Fruit fly (Drosophila melanogaster) whole organism, embryonic: Measurements from ENCODE around the gene cmb.

Experiments used
- Abd-B ChIP-seq: fragments of 200-800 bp; sonication (Bioruptor generic); optimal IDR thresholded peaks from 2 replicates; lab custom pipeline; 2018; ENCODE audit warnings: missing biosample characterization, mild to moderate bottlenecking, missing genetic modification characterization, moderate library complexity
- Asciz ChIP-seq: fragments of 200-800 bp; sonication (Bioruptor generic); optimal IDR thresholded peaks from 2 replicates; lab custom pipeline; 2017; ENCODE audit warnings: missing biosample characterization, mild to moderate bottlenecking, missing genetic modification characterization, missing genetic modification reagents
- CG11093 ChIP-seq: fragments of 200-800 bp; sonication (Bioruptor generic); IDR thresholded peaks from 3 replicates; pipeline ENCODE4 v1.3.6; 2022; ENCODE audit warnings: missing biosample characterization, missing genetic modification characterization
- CG13287 ChIP-seq: fragments of 200-800 bp; sonication (Bioruptor generic); IDR thresholded peaks from 2 replicates; pipeline ENCODE4 v1.3.6; 2022; ENCODE audit warnings: missing biosample characterization, missing genetic modification characterization; ENCODE audit not compliant: partially characterized antibody
- CG13775 ChIP-seq: fragments of 200-800 bp; sonication (Bioruptor generic); optimal IDR thresholded peaks from 3 replicates; lab custom pipeline; 2017; ENCODE audit warnings: missing biosample characterization, mild to moderate bottlenecking, missing genetic modification characterization
- CG14014 ChIP-seq: fragments of 200-800 bp; sonication (Bioruptor generic); IDR thresholded peaks from 2 replicates; pipeline ENCODE4 v1.3.6; 2022; ENCODE audit warnings: missing biosample characterization, missing genetic modification characterization
- CG14710 ChIP-seq: fragments of 200-800 bp; sonication (Bioruptor generic); optimal IDR thresholded peaks from 3 replicates; lab custom pipeline; 2019; ENCODE audit warnings: missing biosample characterization, mild to moderate bottlenecking, missing genetic modification characterization, moderate library complexity
- CG14860 ChIP-seq: fragments of 200-800 bp; sonication (Bioruptor generic); IDR thresholded peaks from 3 replicates; pipeline ENCODE4 v1.3.6; 2022; ENCODE audit warnings: missing biosample characterization, missing genetic modification characterization; ENCODE audit not compliant: partially characterized antibody
- CG1647 ChIP-seq: fragments of 200-800 bp; sonication (Bioruptor generic); optimal IDR thresholded peaks from 3 replicates; lab custom pipeline; 2016; ENCODE audit warnings: missing biosample characterization, missing genetic modification characterization
- CG17361 ChIP-seq: fragments of 200-800 bp; sonication (Bioruptor generic); IDR thresholded peaks from 3 replicates; pipeline ENCODE4 v1.3.6; 2022; ENCODE audit warnings: missing biosample characterization, missing genetic modification characterization
- CG17829 ChIP-seq: fragments of 200-800 bp; optimal IDR thresholded peaks from 2 replicates; lab custom pipeline; 2019; ENCODE audit warnings: missing biosample characterization, mild to moderate bottlenecking, missing genetic modification characterization, moderate library complexity
- CG18262 ChIP-seq: fragments of 200-800 bp; optimal IDR thresholded peaks from 3 replicates; lab custom pipeline; 2019; ENCODE audit warnings: missing biosample characterization, mild to moderate bottlenecking, missing genetic modification characterization, moderate library complexity
- CG2712 ChIP-seq: fragments of 200-800 bp; optimal IDR thresholded peaks from 3 replicates; lab custom pipeline; 2019; ENCODE audit warnings: missing biosample characterization, mild to moderate bottlenecking, missing genetic modification characterization, moderate library complexity
- CG31441 ChIP-seq: fragments of 200-800 bp; sonication (Bioruptor generic); IDR thresholded peaks from 2 replicates; pipeline ENCODE4 v1.3.6; 2022; ENCODE audit warnings: missing biosample characterization, missing genetic modification characterization
- CG3838 ChIP-seq: fragments of 200-800 bp; sonication (Bioruptor generic); optimal IDR thresholded peaks from 3 replicates; lab custom pipeline; 2016; ENCODE audit warnings: missing biosample characterization, missing genetic modification characterization
- CG7556 ChIP-seq: fragments of 200-800 bp; sonication (Bioruptor generic); optimal IDR thresholded peaks from 2 replicates; lab custom pipeline; 2017; ENCODE audit warnings: missing biosample characterization, mild to moderate bottlenecking, missing genetic modification characterization
- CG8281 ChIP-seq: fragments of 200-800 bp; sonication (Bioruptor generic); optimal IDR thresholded peaks from 2 replicates; lab custom pipeline; 2018; ENCODE audit warnings: missing biosample characterization, mild to moderate bottlenecking, missing genetic modification characterization, moderate library complexity
- CG8924 ChIP-seq: fragments of 200-800 bp; optimal IDR thresholded peaks from 3 replicates; lab custom pipeline; 2019; ENCODE audit warnings: missing biosample characterization, mild to moderate bottlenecking, missing genetic modification characterization, moderate library complexity
- CG9437 ChIP-seq: fragments of 200-800 bp; sonication (Bioruptor generic); optimal IDR thresholded peaks from 2 replicates; lab custom pipeline; 2018; ENCODE audit warnings: missing biosample characterization, mild to moderate bottlenecking, missing genetic modification characterization
- CG9727 ChIP-seq: fragments of 200-800 bp; sonication (Bioruptor generic); optimal IDR thresholded peaks from 3 replicates; lab custom pipeline; 2017; ENCODE audit warnings: missing biosample characterization, mild to moderate bottlenecking, missing genetic modification characterization
- CHES-1-like ChIP-seq: fragments of 200-800 bp; sonication (Bioruptor generic); optimal IDR thresholded peaks from 2 replicates; lab custom pipeline; 2016; ENCODE audit warnings: missing biosample characterization, missing genetic modification characterization
- Fer2 ChIP-seq: fragments of 200-800 bp; sonication (Bioruptor generic); optimal IDR thresholded peaks from 2 replicates; lab custom pipeline; 2018; ENCODE audit warnings: missing biosample characterization, mild to moderate bottlenecking, missing genetic modification characterization, moderate library complexity
- Kr ChIP-seq: fragments of 200-800 bp; sonication (Bioruptor generic); optimal IDR thresholded peaks from 2 replicates; lab custom pipeline; 2017; ENCODE audit warnings: missing biosample characterization, mild to moderate bottlenecking, missing genetic modification characterization
- Med ChIP-seq: fragments of 200-800 bp; sonication (Bioruptor generic); peaks from one replicate; lab custom pipeline; 2016; ENCODE audit warnings: missing biosample characterization, missing genetic modification characterization, mild to moderate bottlenecking, inconsistent platforms, moderate library complexity
- Nf-YB ChIP-seq: fragments of 200-800 bp; sonication (Bioruptor generic); optimal IDR thresholded peaks from 3 replicates; lab custom pipeline; 2019; ENCODE audit warnings: missing biosample characterization, mild to moderate bottlenecking, missing genetic modification characterization, moderate library complexity
- NfI ChIP-seq: fragments of 200-800 bp; sonication (Bioruptor generic); optimal IDR thresholded peaks from 3 replicates; lab custom pipeline; 2018; ENCODE audit warnings: missing biosample characterization, mild to moderate bottlenecking, missing genetic modification characterization, moderate library complexity
- Oli ChIP-seq: fragments of 200-800 bp; sonication (Bioruptor generic); optimal IDR thresholded peaks from 2 replicates; lab custom pipeline; 2018; ENCODE audit warnings: missing biosample characterization, mild to moderate bottlenecking, missing genetic modification characterization, moderate library complexity
- Rx ChIP-seq: fragments of 200-800 bp; sonication (Bioruptor generic); IDR thresholded peaks from 2 replicates; pipeline ENCODE4 v1.3.6; 2022; ENCODE audit warnings: missing biosample characterization, missing genetic modification characterization
- Side ChIP-seq: fragments of 200-800 bp; sonication (Bioruptor generic); optimal IDR thresholded peaks from 2 replicates; lab custom pipeline; 2016; ENCODE audit warnings: missing biosample characterization, missing genetic modification characterization
- Sox100B ChIP-seq: fragments of 200-800 bp; sonication (Bioruptor generic); optimal IDR thresholded peaks from 3 replicates; lab custom pipeline; 2018; ENCODE audit warnings: missing biosample characterization, mild to moderate bottlenecking, missing genetic modification characterization
- Sox102F ChIP-seq: fragments of 200-800 bp; sonication (Bioruptor generic); optimal IDR thresholded peaks from 2 replicates; lab custom pipeline; 2018; ENCODE audit warnings: missing biosample characterization, mild to moderate bottlenecking, missing genetic modification characterization, moderate library complexity
- al ChIP-seq: fragments of 200-800 bp; sonication (Bioruptor generic); IDR thresholded peaks from 2 replicates; pipeline ENCODE4 v1.3.6; 2022; ENCODE audit warnings: missing biosample characterization, missing genetic modification characterization
- bsh ChIP-seq, 2 experiments: fragments of 200-800 bp; sonication (Bioruptor generic); optimal IDR thresholded peaks; 2 replicates each; lab custom pipeline; 2017 to 2018; ENCODE audit warnings: mild to moderate bottlenecking in 2 of 2, missing biosample characterization in 2 of 2, missing genetic modification characterization in 2 of 2, moderate library complexity in 1 of 2
- cg ChIP-seq: fragments of 200-800 bp; sonication (Bioruptor generic); optimal IDR thresholded peaks from 3 replicates; lab custom pipeline; 2019; ENCODE audit warnings: missing biosample characterization, mild to moderate bottlenecking, missing genetic modification characterization, moderate library complexity
- chinmo ChIP-seq: fragments of 200-800 bp; sonication (Bioruptor generic); IDR thresholded peaks from 4 replicates; pipeline ENCODE4 v1.3.6; 2022; ENCODE audit warnings: missing biosample characterization, missing genetic modification characterization; ENCODE audit not compliant: partially characterized antibody
- dm ChIP-seq: fragments of 200-800 bp; sonication (Bioruptor generic); optimal IDR thresholded peaks from 3 replicates; lab custom pipeline; 2016; ENCODE audit warnings: missing biosample characterization, missing genetic modification characterization
- dmrt99B ChIP-seq: fragments of 200-800 bp; sonication (Bioruptor generic); optimal IDR thresholded peaks from 2 replicates; lab custom pipeline; 2018; ENCODE audit warnings: missing biosample characterization, mild to moderate bottlenecking, missing genetic modification characterization, moderate library complexity
- dysf ChIP-seq: fragments of 200-800 bp; sonication (Bioruptor generic); IDR thresholded peaks from 3 replicates; pipeline ENCODE4 v1.3.6; 2022; ENCODE audit warnings: missing biosample characterization, missing genetic modification characterization
- fd96Cb ChIP-seq: fragments of 200-800 bp; sonication (Bioruptor generic); optimal IDR thresholded peaks from 2 replicates; lab custom pipeline; 2018; ENCODE audit warnings: missing biosample characterization, mild to moderate bottlenecking, missing genetic modification characterization, moderate library complexity
- klu ChIP-seq: fragments of 200-800 bp; sonication (Bioruptor generic); IDR thresholded peaks from 2 replicates; pipeline ENCODE4 v1.3.6; 2022; ENCODE audit warnings: missing biosample characterization, missing genetic modification characterization
- pan ChIP-seq, 4 experiments: fragments of >200 bp in 3 of 4; fragments of 200-800 bp in 1 of 4; sonication (Bioruptor generic) in 1 of 4; optimal IDR thresholded peaks in 3 of 4; IDR thresholded peaks in 1 of 4; 2 replicates each; pipeline versions ENCODE4 v1.3.6 to Lab custom; 2017 to 2022; ENCODE audit warnings: missing biosample characterization in 2 of 4, missing genetic modification characterization in 2 of 4, mixed read lengths in 1 of 4
- sisA ChIP-seq: fragments of 200-800 bp; sonication (Bioruptor generic); IDR thresholded peaks from 2 replicates; pipeline ENCODE4 v1.3.6; 2022; ENCODE audit warnings: missing biosample characterization, missing genetic modification characterization
- trem ChIP-seq: fragments of 200-800 bp; optimal IDR thresholded peaks from 3 replicates; lab custom pipeline; 2019; ENCODE audit warnings: missing biosample characterization, mild to moderate bottlenecking, missing genetic modification characterization, moderate library complexity
- twi ChIP-seq: fragments of 200-800 bp; optimal IDR thresholded peaks from 2 replicates; lab custom pipeline; 2019; ENCODE audit warnings: missing biosample characterization, mild to moderate bottlenecking, missing genetic modification characterization, moderate library complexity
- vnd ChIP-seq: fragments of 200-800 bp; sonication (Bioruptor generic); IDR thresholded peaks from 3 replicates; pipeline ENCODE4 v1.3.6; 2022; ENCODE audit warnings: missing biosample characterization, missing genetic modification characterization; ENCODE audit not compliant: partially characterized antibody
- vvl ChIP-seq: fragments of 200-800 bp; sonication (Bioruptor generic); IDR thresholded peaks from 2 replicates; pipeline ENCODE4 v1.3.6; 2022; ENCODE audit warnings: missing biosample characterization, missing genetic modification characterization
- zf30C ChIP-seq: fragments of 200-800 bp; sonication (Bioruptor generic); optimal IDR thresholded peaks from 3 replicates; lab custom pipeline; 2018; ENCODE audit warnings: missing biosample characterization, mild to moderate bottlenecking, missing genetic modification characterization

cmb gene

dm6 chr3L:13403141-13403867, 39.1 kb upstream of the cmb start:
- peak; percentile 16 for TF ChIP-seq Oli (tag; lab: Kevin White, UChicago)
- TF ChIP-seq dm (GFP tag; lab: Kevin White, UChicago): no peak
- TF ChIP-seq Kr (GFP tag; lab: Kevin White, UChicago): no peak
- TF ChIP-seq Rx (GFP tag; lab: Robert Waterston, UW): no peak
- peak; percentile 98 for TF ChIP-seq Nf-YB (GFP tag; lab: Kevin White, UChicago)
- no peak for TF ChIP-seq CHES-1-like (GFP tag; lab: Kevin White, UChicago)
- no peak for TF ChIP-seq twi (tag; lab: Kevin White, UChicago)
- peak; percentile 34 for TF ChIP-seq CG8924
- peak; percentile 6 for TF ChIP-seq trem (tag; lab: Kevin White, UChicago)
- TF ChIP-seq NfI (GFP tag; lab: Kevin White, UChicago): no peak
- peak; percentile 42 for TF ChIP-seq zf30C (GFP tag; lab: Kevin White, UChicago)
- TF ChIP-seq CG2712 (tag; lab: Kevin White, UChicago): peak; percentile 70
- peak; percentile 69 for TF ChIP-seq CG9727 (GFP tag; lab: Kevin White, UChicago)
- TF ChIP-seq Asciz (GFP tag; lab: Kevin White, UChicago): peak; percentile 3
- no peak for TF ChIP-seq CG14014 (GFP tag; lab: Robert Waterston, UW)
- peak; percentile 49 for TF ChIP-seq Sox100B (GFP tag; lab: Kevin White, UChicago)
- TF ChIP-seq dysf (GFP tag; lab: Robert Waterston, UW): no peak
- peak; percentile 52 for TF ChIP-seq dmrt99B (tag; lab: Kevin White, UChicago)
- peak; percentile 85 for TF ChIP-seq CG17361 (GFP tag; lab: Robert Waterston, UW)
- TF ChIP-seq CG13287 (GFP tag; lab: Robert Waterston, UW): 0 out of 2 replicates have a peak, but pooled peaks have one; percentile 21
- TF ChIP-seq CG1647 (GFP tag; lab: Kevin White, UChicago): no peak
- no peak for TF ChIP-seq pan (optimal IDR thresholded peaks at IDR 0.05; lab: Kevin White, UChicago)
- peak in 1 of 2 experiments; percentile 16 for TF ChIP-seq pan (GFP tag; optimal IDR thresholded peaks at IDR 0.05 in 1 of 2, IDR thresholded peaks at IDR 0.05 in 1 of 2)
- peak; percentile 11 for TF ChIP-seq CG9437 (GFP tag; lab: Kevin White, UChicago)
- TF ChIP-seq Sox102F (GFP tag; lab: Kevin White, UChicago): peak; percentile 20
- TF ChIP-seq sisA (GFP tag; lab: Robert Waterston, UW): no peak
- peak; percentile 6 for TF ChIP-seq Abd-B (GFP tag; lab: Kevin White, UChicago)
- TF ChIP-seq bsh (GFP tag; optimal IDR thresholded peaks at IDR 0.05; lab: Kevin White, UChicago): peak in 1 of 2 experiments; percentile 18
- TF ChIP-seq Med (GFP tag; lab: Kevin White, UChicago): peak; percentile 40
- peak; percentile 60 for TF ChIP-seq fd96Cb (tag; lab: Kevin White, UChicago)
- TF ChIP-seq CG14710 (tag; lab: Kevin White, UChicago): peak; percentile 76
- no peak for TF ChIP-seq CG14860 (GFP tag; lab: Robert Waterston, UW)
- no peak for TF ChIP-seq al (GFP tag; lab: Robert Waterston, UW)
- TF ChIP-seq vvl: 0 out of 2 replicates have a peak, but pooled peaks have one; percentile 23
- TF ChIP-seq CG13775 (GFP tag; lab: Kevin White, UChicago): peak; percentile 42
- no peak for TF ChIP-seq Fer2 (tag; lab: Kevin White, UChicago)
- no peak for TF ChIP-seq CG8281 (tag; lab: Kevin White, UChicago)
- no peak for TF ChIP-seq CG11093 (GFP tag; lab: Robert Waterston, UW)
- peak; percentile 49; the same call in 1 of the 4 replicates for TF ChIP-seq chinmo (GFP tag; lab: Robert Waterston, UW)
- TF ChIP-seq cg (GFP tag; lab: Kevin White, UChicago): peak; percentile 81
- no peak for TF ChIP-seq Side
- peak; percentile 51 for TF ChIP-seq CG7556 (GFP tag; lab: Kevin White, UChicago)
- no peak for TF ChIP-seq CG3838
- TF ChIP-seq vnd (GFP tag; lab: Robert Waterston, UW): no peak
- no peak for TF ChIP-seq klu (GFP tag; lab: Robert Waterston, UW)
- peak; percentile 35 for TF ChIP-seq CG17829 (tag; lab: Kevin White, UChicago)
- peak; percentile 84 for TF ChIP-seq CG18262 (tag; lab: Kevin White, UChicago)
- peak; percentile 60; the same call in 1 of the 2 replicates for TF ChIP-seq CG31441
